Worm (Caenorhabditis elegans) whole organism, L4/young adult: ENCODE measurements around the gene Y44A6C.2.

ENCODE experiments used
- W03F9.2 ChIP-seq: fragments of 150-350 bp; optimal IDR thresholded peaks from 2 replicates; lab custom pipeline; 2014; ENCODE audit warnings: missing biosample characterization, missing genetic modification characterization
- dao-5 ChIP-seq: sonication (generic microtip); optimal IDR thresholded peaks from 2 replicates; lab custom pipeline; 2016; ENCODE audit warnings: missing genotype, missing genetic modification characterization, moderate library complexity, missing compliant biosample characterization
- him-1 ChIP-seq: sonication (generic microtip); optimal IDR thresholded peaks from 2 replicates; lab custom pipeline; 2016; ENCODE audit warnings: missing genotype, missing genetic modification reagents, missing genetic modification characterization, missing compliant biosample characterization

DNA sequence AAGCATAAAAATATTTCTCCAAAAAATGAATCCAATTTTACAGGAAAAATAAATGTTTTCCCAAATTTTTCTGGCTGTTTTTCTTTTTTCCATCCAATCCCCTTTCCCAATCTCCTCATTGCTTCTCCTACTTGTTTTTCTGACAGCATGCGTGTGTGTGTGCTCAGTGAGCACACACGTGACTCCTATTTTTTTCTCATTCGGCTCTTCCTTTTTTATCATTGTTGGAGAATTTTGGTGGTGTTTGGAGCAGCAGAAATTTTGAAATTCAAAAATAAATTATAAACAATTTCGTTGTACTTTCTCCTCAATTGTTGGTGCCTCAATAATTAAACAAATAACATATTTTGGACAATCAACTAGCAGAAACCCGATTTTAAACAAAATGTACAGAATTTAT is 11.4 kb upstream of the Y44A6C.2 start:
- TF ChIP-seq W03F9.2 (tag; lab: Kevin White, UChicago) (no peak), him-1 (tag; lab: Kevin White, UChicago) (no peak), dao-5 (tag; lab: Kevin White, UChicago) (no peak)
